Worm (Caenorhabditis elegans) whole organism, L1 larva: ENCODE measurements around the gene Y60C6A.2.
A peak's percentile ranks its signal among the peaks of the same experiment; 100 is the strongest.

Experiments
- C16A3.4 ChIP-seq: fragments of 150-350 bp; optimal IDR thresholded peaks from 2 replicates; lab custom pipeline; 2014; ENCODE audit warnings: missing biosample characterization, missing genetic modification characterization
- F16B12.6 ChIP-seq: fragments of 150-350 bp; optimal IDR thresholded peaks from 2 replicates; lab custom pipeline; 2014; ENCODE audit warnings: missing biosample characterization, missing genetic modification characterization
- aha-1 ChIP-seq: fragments of 150-350 bp; optimal IDR thresholded peaks from 2 replicates; lab custom pipeline; 2014; ENCODE audit warnings: missing biosample characterization, missing genetic modification characterization
- ama-1 ChIP-seq: fragments of 150-350 bp; optimal IDR thresholded peaks from 2 replicates; lab custom pipeline; 2014
- ceh-63 ChIP-seq: fragments of 200-800 bp; sonication (Bioruptor generic); optimal IDR thresholded peaks from 2 replicates; lab custom pipeline; 2018; ENCODE audit warnings: mild to moderate bottlenecking, missing genetic modification characterization, missing compliant biosample characterization
- ceh-8 ChIP-seq: fragments of 200-800 bp; sonication (Bioruptor generic); optimal IDR thresholded peaks from 2 replicates; lab custom pipeline; 2018; ENCODE audit warnings: mild to moderate bottlenecking, missing genetic modification characterization, moderate library complexity, missing compliant biosample characterization
- dpl-1 ChIP-seq, 3 experiments: fragments of 150-350 bp in 2 of 3; sonication (generic microtip) in 1 of 3; optimal IDR thresholded peaks; 2 replicates each; lab custom pipeline; 2014 to 2017; ENCODE audit warnings: missing biosample characterization in 3 of 3, missing genetic modification characterization in 3 of 3, missing genetic modification reagents in 3 of 3
- dsc-1 ChIP-seq: sonication (generic microtip); optimal IDR thresholded peaks from 2 replicates; lab custom pipeline; 2016; ENCODE audit warnings: mild to moderate bottlenecking, missing genetic modification characterization, missing compliant biosample characterization
- efl-1 ChIP-seq, 4 experiments: fragments of 150-350 bp; optimal IDR thresholded peaks in 3 of 4; peaks in 1 of 4; 1 replicate in 1 of 4; 2 replicates in 3 of 4; lab custom pipeline; 2014; ENCODE audit warnings: missing biosample characterization in 2 of 4, missing genetic modification characterization in 2 of 4, missing genetic modification reagents in 2 of 4
- egl-27 ChIP-seq, 2 experiments: fragments of 150-350 bp in 1 of 2; sonication (generic microtip); optimal IDR thresholded peaks; 3 replicates each; lab custom pipeline; 2017 to 2018; ENCODE audit warnings: missing biosample characterization in 2 of 2, missing genetic modification characterization in 2 of 2, missing genetic modification reagents in 2 of 2
- elt-2 ChIP-seq: sonication (generic microtip); optimal IDR thresholded peaks from 2 replicates; lab custom pipeline; 2016; ENCODE audit warnings: missing genetic modification characterization, mild to moderate bottlenecking, inconsistent platforms, missing compliant biosample characterization, missing genetic modification reagents
- ets-5 ChIP-seq: fragments of 200-800 bp; sonication (Bioruptor generic); IDR thresholded peaks from 2 replicates; pipeline ENCODE4 v1.3.6; 2022; ENCODE audit warnings: missing genetic modification characterization, missing compliant biosample characterization
- fkh-4 ChIP-seq: sonication (generic microtip); optimal IDR thresholded peaks from 2 replicates; lab custom pipeline; 2016; ENCODE audit warnings: missing compliant biosample characterization, missing genetic modification characterization, borderline replicate concordance
- grh-1 ChIP-seq: fragments of 200-800 bp; sonication (Bioruptor generic); IDR thresholded peaks from 2 replicates; pipeline ENCODE4 v1.3.6; 2022; ENCODE audit warnings: missing genetic modification reagents, missing genetic modification characterization, missing compliant biosample characterization
- hpl-2 ChIP-seq: fragments of 150-350 bp; optimal IDR thresholded peaks from 2 replicates; lab custom pipeline; 2014; ENCODE audit warnings: missing biosample characterization, missing genetic modification reagents, missing genetic modification characterization
- irx-1 ChIP-seq: sonication (generic microtip); optimal IDR thresholded peaks from 2 replicates; lab custom pipeline; 2016; ENCODE audit warnings: missing genetic modification characterization, missing compliant biosample characterization
- isw-1 ChIP-seq: fragments of 200-800 bp; sonication (Bioruptor generic); IDR thresholded peaks from 2 replicates; pipeline ENCODE4 v1.3.6; 2022; ENCODE audit warnings: missing genetic modification characterization, missing compliant biosample characterization
- jun-1 ChIP-seq: fragments of 150-350 bp; optimal IDR thresholded peaks from 2 replicates; lab custom pipeline; 2014; ENCODE audit warnings: missing biosample characterization, missing genetic modification reagents, missing genetic modification characterization
- lin-14 ChIP-seq: fragments of 200-800 bp; sonication (Bioruptor generic); optimal IDR thresholded peaks from 2 replicates; lab custom pipeline; 2018; ENCODE audit warnings: mild to moderate bottlenecking, missing genetic modification characterization, moderate library complexity, missing compliant biosample characterization
- lin-15B ChIP-seq: fragments of 150-350 bp; sonication (generic microtip); optimal IDR thresholded peaks from 3 replicates; lab custom pipeline; 2014; ENCODE audit warnings: missing biosample characterization, missing genetic modification characterization
- mdl-1 ChIP-seq, 2 experiments: fragments of 150-350 bp; optimal IDR thresholded peaks; 2 replicates each; lab custom pipeline; 2014 to 2017; ENCODE audit warnings: missing biosample characterization in 2 of 2, missing genetic modification characterization in 2 of 2, inconsistent platforms in 1 of 2
- mep-1 ChIP-seq: fragments of 150-350 bp; optimal IDR thresholded peaks from 2 replicates; lab custom pipeline; 2014; ENCODE audit warnings: missing biosample characterization, missing genetic modification characterization
- nhr-12 ChIP-seq: sonication (generic microtip); optimal IDR thresholded peaks from 2 replicates; lab custom pipeline; 2017; ENCODE audit warnings: missing biosample characterization, missing genetic modification characterization
- nhr-20 ChIP-seq: sonication (generic microtip); optimal IDR thresholded peaks from 2 replicates; lab custom pipeline; 2016; ENCODE audit warnings: mild to moderate bottlenecking, missing genetic modification characterization, missing compliant biosample characterization
- nhr-47 ChIP-seq: sonication (generic microtip); optimal IDR thresholded peaks from 2 replicates; lab custom pipeline; 2016; ENCODE audit warnings: mild to moderate bottlenecking, missing genetic modification characterization, moderate library complexity, missing compliant biosample characterization
- nhr-77 ChIP-seq: fragments of 150-350 bp; optimal IDR thresholded peaks from 2 replicates; lab custom pipeline; 2014; ENCODE audit warnings: missing biosample characterization, missing genetic modification characterization
- nhr-84 ChIP-seq: sonication (generic microtip); optimal IDR thresholded peaks from 2 replicates; lab custom pipeline; 2017; ENCODE audit warnings: missing biosample characterization, missing genetic modification characterization
- pqm-1 ChIP-seq: sonication (generic microtip); optimal IDR thresholded peaks from 3 replicates; lab custom pipeline; 2017; ENCODE audit warnings: missing biosample characterization, missing genetic modification characterization
- skn-1 ChIP-seq: fragments of 150-350 bp; optimal IDR thresholded peaks from 2 replicates; lab custom pipeline; 2014; ENCODE audit warnings: missing biosample characterization, missing genetic modification characterization
- snpc-4 ChIP-seq: fragments of 150-350 bp; optimal IDR thresholded peaks from 2 replicates; lab custom pipeline; 2014; ENCODE audit warnings: missing biosample characterization, missing genetic modification characterization
- sox-4 ChIP-seq: sonication (generic microtip); optimal IDR thresholded peaks from 2 replicates; lab custom pipeline; 2016; ENCODE audit warnings: missing genetic modification characterization, missing compliant biosample characterization
- sptf-1 ChIP-seq: fragments of 150-350 bp; optimal IDR thresholded peaks from 2 replicates; lab custom pipeline; 2014; ENCODE audit warnings: missing biosample characterization, missing genetic modification characterization
- tlp-1 ChIP-seq: fragments of 150-350 bp; optimal IDR thresholded peaks from 2 replicates; lab custom pipeline; 2014; ENCODE audit warnings: missing biosample characterization, missing genetic modification characterization
- unc-86 ChIP-seq: sonication (generic microtip); optimal IDR thresholded peaks from 2 replicates; lab custom pipeline; 2016; ENCODE audit warnings: missing genetic modification characterization, missing compliant biosample characterization
- unc-98 ChIP-seq: fragments of 200-800 bp; sonication (Bioruptor generic); IDR thresholded peaks from 2 replicates; pipeline ENCODE4 v1.3.6; 2022; ENCODE audit warnings: missing genetic modification characterization, missing compliant biosample characterization
- zip-4 ChIP-seq: fragments of 200-800 bp; sonication (Bioruptor generic); optimal IDR thresholded peaks from 2 replicates; lab custom pipeline; 2018; ENCODE audit warnings: mild to moderate bottlenecking, missing genetic modification characterization, moderate library complexity, missing compliant biosample characterization
- ztf-11 ChIP-seq, 2 experiments: sonication (generic microtip); optimal IDR thresholded peaks; 2 replicates each; lab custom pipeline; 2016 to 2017; ENCODE audit warnings: missing genetic modification characterization in 2 of 2, missing biosample characterization in 1 of 2, missing compliant biosample characterization in 1 of 2
- ztf-4 ChIP-seq: fragments of 150-350 bp; optimal IDR thresholded peaks from 2 replicates; lab custom pipeline; 2014; ENCODE audit warnings: missing biosample characterization, missing genetic modification characterization

Y60C6A.2 gene

ce11 chrV:4788823-4789222 lies 3.6 kb upstream of the Y60C6A.2 start, which contains the start of gene R02F11.10:
R02F11.10 (plus strand) TSS chrV:4789123.
- TF ChIP-seq ceh-8 (no peak), nhr-12 (tag; lab: Kevin White, UChicago) (no peak), tlp-1 (tag; lab: Kevin White, UChicago) (no peak), irx-1 (no peak), lin-14 (GFP tag; lab: Kevin White, UChicago) (no peak), ztf-4 (tag; lab: Kevin White, UChicago) (no peak), unc-98 (no peak), elt-2 (tag; lab: Kevin White, UChicago) (no peak), pqm-1 (no peak), unc-86 (tag; lab: Kevin White, UChicago) (no peak), fkh-4 (tag; lab: Kevin White, UChicago) (no peak), mep-1 (no peak), ama-1 (lab: Kevin White, UChicago) (no peak), aha-1 (no peak)

DNA sequence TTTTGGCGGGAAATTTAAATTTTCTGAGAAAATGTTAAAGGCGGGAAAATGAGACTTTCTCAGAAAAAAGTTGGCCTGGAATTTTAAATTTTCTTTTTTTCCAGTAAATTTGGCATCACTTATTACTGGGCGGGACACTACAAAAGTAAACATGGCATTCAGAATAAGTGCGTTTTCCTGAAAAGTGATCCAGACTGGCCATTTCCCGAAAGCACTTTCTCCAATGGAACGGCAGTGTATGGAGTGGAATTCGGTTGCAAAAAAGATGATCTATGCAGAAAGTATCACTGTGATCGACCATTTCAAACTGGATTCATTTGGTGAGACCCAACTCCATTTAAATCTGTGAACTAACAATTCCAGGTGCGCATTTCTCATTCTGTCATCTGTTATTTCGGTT lies 2.6 kb upstream of the Y60C6A.2 start:
- TF ChIP-seq sox-4 (tag; lab: Kevin White, UChicago) (no peak), efl-1 (optimal IDR thresholded peaks at IDR 0.05; lab: Kevin White, UChicago) (no peak), efl-1 (GFP tag; optimal IDR thresholded peaks at IDR 0.05 in 1 of 2; lab: Kevin White, UChicago) (peak in 1 of 2 experiments; percentile 87)

ce11 chrV:4787166-4787565 lies 1.9 kb upstream of the Y60C6A.2 start, which contains the start of gene R02F11.9:
R02F11.9 (plus strand) TSS chrV:4787466.
- TF ChIP-seq ama-1 (lab: Kevin White, UChicago): no peak
- no peak for TF ChIP-seq ceh-63 (GFP tag; lab: Kevin White, UChicago)
- TF ChIP-seq hpl-2: no peak
- TF ChIP-seq dpl-1 (GFP tag; optimal IDR thresholded peaks at IDR 0.05; lab: Kevin White, UChicago): no peak
- TF ChIP-seq skn-1: no peak
- TF ChIP-seq grh-1 (GFP tag; lab: Robert Waterston, UW): no peak
- no peak for TF ChIP-seq zip-4 (GFP tag; lab: Kevin White, UChicago)
- no peak for TF ChIP-seq C16A3.4 (tag; lab: Kevin White, UChicago)
- TF ChIP-seq unc-98: no peak
- no peak for TF ChIP-seq egl-27 (tag; optimal IDR thresholded peaks at IDR 0.05; lab: Kevin White, UChicago)
- no peak for TF ChIP-seq elt-2 (tag; lab: Kevin White, UChicago)
- no peak for TF ChIP-seq isw-1 (GFP tag; lab: Robert Waterston, UW)
- TF ChIP-seq nhr-20: no peak
- TF ChIP-seq F16B12.6 (tag; lab: Kevin White, UChicago): no peak
- TF ChIP-seq dsc-1 (tag; lab: Kevin White, UChicago): no peak
- TF ChIP-seq ztf-11 (tag; optimal IDR thresholded peaks at IDR 0.05; lab: Kevin White, UChicago): no peak
- no peak for TF ChIP-seq fkh-4 (tag; lab: Kevin White, UChicago)
- no peak for TF ChIP-seq nhr-84

DNA sequence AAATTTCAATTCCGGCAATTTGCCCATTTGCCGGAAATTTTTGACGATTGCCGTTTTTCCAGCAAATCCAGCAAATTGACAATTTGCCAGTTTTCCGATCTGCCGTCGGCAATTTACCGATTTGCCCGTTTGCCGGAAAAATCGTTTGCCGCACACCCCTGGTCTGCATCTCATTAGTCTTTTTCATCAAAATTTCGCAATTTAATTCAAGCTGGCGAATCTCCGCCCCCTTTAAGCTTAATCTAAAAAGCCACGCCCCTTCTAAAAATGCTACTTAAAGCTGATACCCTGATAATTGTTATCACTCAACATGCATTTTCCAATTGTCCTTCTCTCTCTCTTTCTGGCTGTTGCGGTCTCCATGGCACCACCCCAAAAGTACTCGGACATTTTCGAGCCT lies 1.9 kb downstream of the Y60C6A.2 start, which contains the start of gene Y60C6A.1:
TSS of gene Y60C6A.1 (plus strand) at position 301 of the 400 bp plus-strand sequence.
- TF ChIP-seq nhr-77 (tag; lab: Kevin White, UChicago) (no peak), ama-1 (lab: Kevin White, UChicago) (no peak), isw-1 (GFP tag; lab: Robert Waterston, UW) (no peak), snpc-4 (no peak), lin-15B (no peak), ets-5 (GFP tag; lab: Robert Waterston, UW) (no peak), dpl-1 (GFP tag; optimal IDR thresholded peaks at IDR 0.05; lab: Kevin White, UChicago) (no peak), nhr-47 (tag; lab: Kevin White, UChicago) (no peak), sptf-1 (tag; lab: Kevin White, UChicago) (no peak), mdl-1 (tag; optimal IDR thresholded peaks at IDR 0.05; lab: Kevin White, UChicago) (no peak), ceh-8 (no peak), jun-1 (no peak)
